Worm (Caenorhabditis elegans) whole organism, L4 larva: ENCODE data around the gene B0302.5.

ENCODE experiments used
- F26F4.8 ChIP-seq: fragments of 200-800 bp; sonication (Bioruptor generic); conservative IDR thresholded peaks from 2 replicates; pipeline ENCODE4 v1.3.6; 2022; ENCODE audit warnings: missing genetic modification characterization, missing compliant biosample characterization
- T20F7.1 ChIP-seq: fragments of 200-800 bp; sonication (Bioruptor generic); optimal IDR thresholded peaks from 2 replicates; lab custom pipeline; 2018; ENCODE audit warnings: mild to moderate bottlenecking, missing genetic modification characterization, missing compliant biosample characterization
- T26A8.4 ChIP-seq: fragments of 200-800 bp; sonication (Bioruptor generic); IDR thresholded peaks from 2 replicates; pipeline ENCODE4 v1.3.6; 2022; ENCODE audit warnings: missing genetic modification characterization, missing compliant biosample characterization
- Y105C5A.15 ChIP-seq: fragments of 200-800 bp; sonication (Bioruptor generic); IDR thresholded peaks from 2 replicates; pipeline ENCODE4 v1.3.6; 2022; ENCODE audit warnings: missing genetic modification characterization, missing compliant biosample characterization
- ZK337.2 ChIP-seq: fragments of 200-800 bp; sonication (Bioruptor generic); IDR thresholded peaks from 2 replicates; pipeline ENCODE4 v1.3.6; 2022; ENCODE audit warnings: missing genetic modification reagents, missing genetic modification characterization, missing compliant biosample characterization
- ZK546.5 ChIP-seq, 2 experiments: sonication (generic microtip); optimal IDR thresholded peaks; 2 replicates each; lab custom pipeline; 2017; ENCODE audit warnings: missing biosample characterization in 2 of 2, missing genetic modification characterization in 2 of 2
- aha-1 ChIP-seq: fragments of 150-350 bp; peaks from one replicate; lab custom pipeline; 2014; ENCODE audit warnings: missing biosample characterization, missing genetic modification characterization
- aly-2 ChIP-seq: sonication (generic microtip); optimal IDR thresholded peaks from 2 replicates; lab custom pipeline; 2018; ENCODE audit warnings: missing biosample characterization, missing genetic modification characterization
- arid-1 ChIP-seq: fragments of 200-800 bp; sonication (Bioruptor generic); conservative IDR thresholded peaks from 2 replicates; pipeline ENCODE4 v1.3.6; 2022; ENCODE audit warnings: missing genetic modification reagents, missing genetic modification characterization, missing compliant biosample characterization
- ceh-20 ChIP-seq: fragments of 200-800 bp; sonication (Bioruptor generic); IDR thresholded peaks from 2 replicates; pipeline ENCODE4 v1.3.6; 2022; ENCODE audit warnings: missing genetic modification reagents, missing genetic modification characterization, missing compliant biosample characterization
- ceh-44 ChIP-seq: fragments of 200-800 bp; sonication (Bioruptor generic); IDR thresholded peaks from 2 replicates; pipeline ENCODE4 v1.3.6; 2022; ENCODE audit warnings: missing genetic modification reagents, missing genetic modification characterization, missing compliant biosample characterization
- ceh-82 ChIP-seq: sonication (generic microtip); optimal IDR thresholded peaks from 2 replicates; lab custom pipeline; 2017; ENCODE audit warnings: missing biosample characterization, missing genetic modification characterization
- ctbp-1 ChIP-seq: fragments of 200-800 bp; sonication (Bioruptor generic); IDR thresholded peaks from 2 replicates; pipeline ENCODE4 v1.3.6; 2022; ENCODE audit warnings: missing genetic modification reagents, missing genetic modification characterization, missing compliant biosample characterization
- daf-12 ChIP-seq: fragments of 150-350 bp; optimal IDR thresholded peaks from 2 replicates; lab custom pipeline; 2014; ENCODE audit warnings: missing biosample characterization, missing genetic modification reagents, missing genetic modification characterization
- daf-19 ChIP-seq: fragments of 200-800 bp; sonication (Bioruptor generic); conservative IDR thresholded peaks from 2 replicates; pipeline ENCODE4 v1.3.6; 2022; ENCODE audit warnings: missing genetic modification characterization, missing compliant biosample characterization
- dmd-8 ChIP-seq: fragments of 200-800 bp; sonication (Bioruptor generic); IDR thresholded peaks from 2 replicates; pipeline ENCODE4 v1.3.6; 2022; ENCODE audit warnings: missing genetic modification characterization, missing compliant biosample characterization
- dmd-9 ChIP-seq: fragments of 200-800 bp; sonication (Bioruptor generic); IDR thresholded peaks from 2 replicates; pipeline ENCODE4 v1.3.6; 2022; ENCODE audit warnings: missing genetic modification reagents, missing genetic modification characterization, missing compliant biosample characterization
- duxl-1 ChIP-seq: sonication (generic microtip); optimal IDR thresholded peaks from 2 replicates; lab custom pipeline; 2016; ENCODE audit warnings: mild to moderate bottlenecking, missing genetic modification characterization, moderate library complexity, missing compliant biosample characterization; ENCODE audit not compliant: poor library complexity
- fkh-10 ChIP-seq: fragments of 150-350 bp; optimal IDR thresholded peaks from 2 replicates; lab custom pipeline; 2014; ENCODE audit warnings: missing biosample characterization, missing genetic modification reagents, missing genetic modification characterization
- hlh-11 ChIP-seq: fragments of 200-800 bp; sonication (Bioruptor generic); optimal IDR thresholded peaks from 2 replicates; lab custom pipeline; 2018; ENCODE audit warnings: mild to moderate bottlenecking, missing genetic modification characterization, missing compliant biosample characterization
- jun-1 ChIP-seq: fragments of 150-350 bp; optimal IDR thresholded peaks from 2 replicates; lab custom pipeline; 2014; ENCODE audit warnings: missing biosample characterization, missing genetic modification reagents, missing genetic modification characterization
- lin-1 ChIP-seq: fragments of 200-800 bp; sonication (Bioruptor generic); IDR thresholded peaks from 2 replicates; pipeline ENCODE4 v1.3.6; 2022; ENCODE audit warnings: missing genetic modification reagents, missing genetic modification characterization, missing compliant biosample characterization
- lin-13 ChIP-seq: fragments of 150-350 bp; optimal IDR thresholded peaks from 2 replicates; lab custom pipeline; 2014; ENCODE audit warnings: missing biosample characterization, missing genetic modification reagents, missing genetic modification characterization
- lin-29 ChIP-seq: fragments of 200-800 bp; sonication (Bioruptor generic); IDR thresholded peaks from 2 replicates; pipeline ENCODE4 v1.3.6; 2022; ENCODE audit warnings: missing genetic modification reagents, missing genetic modification characterization, missing compliant biosample characterization
- lin-39 ChIP-seq: fragments of 150-350 bp; optimal IDR thresholded peaks from 2 replicates; lab custom pipeline; 2014; ENCODE audit warnings: missing biosample characterization, missing genetic modification reagents, missing genetic modification characterization
- mep-1 ChIP-seq: fragments of 150-350 bp; sonication (generic microtip); optimal IDR thresholded peaks from 3 replicates; lab custom pipeline; 2014; ENCODE audit warnings: missing biosample characterization, missing genetic modification characterization
- mxl-3 ChIP-seq: fragments of 200-800 bp; sonication (Bioruptor generic); optimal IDR thresholded peaks from 2 replicates; lab custom pipeline; 2018; ENCODE audit warnings: mild to moderate bottlenecking, missing genetic modification characterization, missing compliant biosample characterization
- nhr-10 ChIP-seq: fragments of 150-350 bp; optimal IDR thresholded peaks from 2 replicates; lab custom pipeline; 2014; ENCODE audit warnings: missing biosample characterization, missing genetic modification characterization
- nhr-102 ChIP-seq: sonication (generic microtip); optimal IDR thresholded peaks from 2 replicates; lab custom pipeline; 2016; ENCODE audit warnings: mild to moderate bottlenecking, missing genetic modification characterization, moderate library complexity, missing compliant biosample characterization
- nhr-41 ChIP-seq: fragments of 200-800 bp; sonication (Bioruptor generic); IDR thresholded peaks from 2 replicates; pipeline ENCODE4 v1.3.6; 2022; ENCODE audit warnings: missing genetic modification reagents, missing genetic modification characterization, missing compliant biosample characterization
- nhr-42 ChIP-seq: fragments of 200-800 bp; sonication (Bioruptor generic); IDR thresholded peaks from 2 replicates; pipeline ENCODE4 v1.3.6; 2022; ENCODE audit warnings: missing genetic modification characterization, missing compliant biosample characterization
- nhr-6 ChIP-seq: fragments of 150-350 bp; optimal IDR thresholded peaks from 2 replicates; lab custom pipeline; 2014; ENCODE audit warnings: missing biosample characterization, missing genetic modification characterization
- nhr-76 ChIP-seq: fragments of 150-350 bp; optimal IDR thresholded peaks from 2 replicates; lab custom pipeline; 2014; ENCODE audit warnings: missing biosample characterization, missing genetic modification characterization
- nhr-77 ChIP-seq: fragments of 150-350 bp; optimal IDR thresholded peaks from 2 replicates; lab custom pipeline; 2014; ENCODE audit warnings: missing biosample characterization, missing genetic modification characterization
- php-3 ChIP-seq: fragments of 200-800 bp; sonication (Bioruptor generic); IDR thresholded peaks from 2 replicates; pipeline ENCODE4 v1.3.6; 2022; ENCODE audit warnings: missing genetic modification reagents, missing genetic modification characterization, missing compliant biosample characterization
- set-16 ChIP-seq: fragments of 200-800 bp; sonication (Bioruptor generic); IDR thresholded peaks from 2 replicates; pipeline ENCODE4 v1.3.6; 2022; ENCODE audit warnings: missing genetic modification reagents, missing genetic modification characterization, missing compliant biosample characterization
- tra-1 ChIP-seq: fragments of 200-800 bp; sonication (Bioruptor generic); IDR thresholded peaks from 2 replicates; pipeline ENCODE4 v1.3.6; 2022; ENCODE audit warnings: missing genetic modification reagents, missing genetic modification characterization, missing compliant biosample characterization
- unc-130 ChIP-seq: sonication (generic microtip); optimal IDR thresholded peaks from 2 replicates; lab custom pipeline; 2016; ENCODE audit warnings: missing genetic modification reagents, missing genetic modification characterization, missing compliant biosample characterization
- unc-39 ChIP-seq: sonication (generic microtip); optimal IDR thresholded peaks from 2 replicates; lab custom pipeline; 2017; ENCODE audit warnings: missing biosample characterization, missing genetic modification characterization
- vab-7 ChIP-seq: fragments of 200-800 bp; sonication (Bioruptor generic); IDR thresholded peaks from 2 replicates; pipeline ENCODE4 v1.3.6; 2022; ENCODE audit warnings: missing genetic modification reagents, missing genetic modification characterization, missing compliant biosample characterization
- zip-2 ChIP-seq: fragments of 150-350 bp; optimal IDR thresholded peaks from 2 replicates; lab custom pipeline; 2014; ENCODE audit warnings: missing biosample characterization, missing genetic modification characterization
- ztf-11 ChIP-seq: fragments of 150-350 bp; optimal IDR thresholded peaks from 2 replicates; lab custom pipeline; 2014; ENCODE audit warnings: missing biosample characterization, missing genetic modification characterization

Gene B0302.5

ce11 chrX:17181220-17181619, 13.7 kb downstream of the B0302.5 start (continued):
- TF ChIP-seq arid-1 (GFP tag; lab: Robert Waterston, UW) (no peak), ztf-11 (tag; lab: Kevin White, UChicago) (no peak), php-3 (GFP tag; lab: Robert Waterston, UW) (no peak), Y105C5A.15 (GFP tag; lab: Robert Waterston, UW) (no peak), dmd-8 (GFP tag; lab: Robert Waterston, UW) (no peak), fkh-10 (GFP tag; lab: Kevin White, UChicago) (no peak), dmd-9 (GFP tag; lab: Robert Waterston, UW) (no peak), nhr-42 (GFP tag; lab: Robert Waterston, UW) (no peak), aly-2 (tag; lab: Kevin White, UChicago) (no peak), lin-39 (tag; lab: Kevin White, UChicago) (no peak), lin-13 (peak; percentile 25), duxl-1 (peak; percentile 68), set-16 (GFP tag; lab: Robert Waterston, UW) (no peak)
- TF ChIP-seq, all 104 proteins: peak for 30

ce11 chrX:17180135-17180534, 14.8 kb downstream of the B0302.5 start:
- no peak for TF ChIP-seq T26A8.4
- TF ChIP-seq php-3 (GFP tag; lab: Robert Waterston, UW) = no peak
- TF ChIP-seq ZK337.2 (GFP tag; lab: Robert Waterston, UW) = no peak
- no peak for TF ChIP-seq T20F7.1 (GFP tag; lab: Kevin White, UChicago)
- TF ChIP-seq lin-1 (GFP tag; lab: Robert Waterston, UW) = no peak
- TF ChIP-seq aha-1 (tag; lab: Kevin White, UChicago) = peak; percentile 73

DNA sequence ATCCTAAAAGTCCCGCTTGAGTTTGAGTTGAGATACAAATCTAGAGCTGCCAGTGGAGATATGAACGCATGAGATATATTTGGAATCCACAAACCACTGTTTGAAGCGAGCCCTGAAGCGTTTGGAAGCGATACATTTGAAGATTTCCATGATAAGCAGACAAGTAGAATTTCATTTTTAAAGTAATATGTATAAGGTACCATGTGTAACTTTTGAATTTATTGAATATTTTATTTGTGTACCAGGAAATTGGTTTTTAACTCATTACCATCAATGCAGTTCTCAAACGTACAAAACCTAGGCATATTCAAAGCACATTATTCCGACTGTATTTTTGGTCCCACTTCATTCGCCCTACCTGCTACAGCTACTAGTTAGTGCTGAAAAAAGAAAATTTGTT, 16.7 kb downstream of the B0302.5 start, which contains the start of gene B0302.2:
TSS of gene B0302.2 (plus strand) at position 301 of the 400 bp plus-strand sequence.
- TF ChIP-seq ceh-82 (tag; lab: Kevin White, UChicago) (no peak), nhr-6 (tag; lab: Kevin White, UChicago) (no peak), F26F4.8 (GFP tag; lab: Robert Waterston, UW) (no peak), jun-1 (no peak), lin-13 (no peak), ZK546.5 (tag; optimal IDR thresholded peaks at IDR 0.05; lab: Kevin White, UChicago) (no peak), unc-130 (GFP tag; lab: Kevin White, UChicago) (no peak), tra-1 (no peak), ceh-44 (no peak), fkh-10 (GFP tag; lab: Kevin White, UChicago) (no peak), mep-1 (no peak), T20F7.1 (GFP tag; lab: Kevin White, UChicago) (no peak), T26A8.4 (no peak), nhr-77 (no peak), unc-39 (tag; lab: Kevin White, UChicago) (no peak), daf-12 (tag; lab: Kevin White, UChicago) (no peak), nhr-76 (tag; lab: Kevin White, UChicago) (no peak), ceh-20 (GFP tag; lab: Robert Waterston, UW) (no peak), mxl-3 (no peak)

- no peak for TF ChIP-seq T20F7.1 (GFP tag; lab: Kevin White, UChicago)
- TF ChIP-seq ctbp-1 (GFP tag; lab: Robert Waterston, UW) = no peak
- TF ChIP-seq, all 104 proteins: peak for 0
These were observed 18.3 kb downstream of the B0302.5 start, which contains the start of gene B0302.4 for ce11 chrX:17176677-17177076. Gene B0302.4, minus strand, starts transcription at chrX:17176777.

- no peak for TF ChIP-seq daf-19 (GFP tag; lab: Robert Waterston, UW)
- TF ChIP-seq vab-7 (GFP tag; lab: Robert Waterston, UW) = no peak
- no peak for TF ChIP-seq zip-2 (tag; lab: Kevin White, UChicago)
- TF ChIP-seq nhr-10 (tag; lab: Kevin White, UChicago) = no peak
- no peak for TF ChIP-seq nhr-41
- TF ChIP-seq lin-29 = no peak
- TF ChIP-seq hlh-11 (tag; lab: Kevin White, UChicago) = no peak
- TF ChIP-seq set-16 (GFP tag; lab: Robert Waterston, UW) = no peak
- no peak for TF ChIP-seq nhr-76 (tag; lab: Kevin White, UChicago)
- no peak for TF ChIP-seq T20F7.1 (GFP tag; lab: Kevin White, UChicago)
- TF ChIP-seq nhr-102 = no peak
- no peak for TF ChIP-seq dmd-9 (GFP tag; lab: Robert Waterston, UW)
- no peak for TF ChIP-seq mep-1
- TF ChIP-seq, all 104 proteins: peak for 0
These were observed 24.5 kb downstream of the B0302.5 start for ce11 chrX:17170401-17170800.
